Fruit fly (Drosophila melanogaster) whole organism, embryonic: Measurements from ENCODE around the gene CG32459.

Experiments
- Ada2b ChIP-seq: fragments of 200-800 bp; sonication (Bioruptor generic); IDR thresholded peaks from 2 replicates; pipeline ENCODE4 v1.3.6; 2022; ENCODE audit warnings: missing biosample characterization, missing genetic modification characterization
- B-H2 ChIP-seq: fragments of 200-800 bp; sonication (Bioruptor generic); optimal IDR thresholded peaks from 2 replicates; lab custom pipeline; 2018; ENCODE audit warnings: missing biosample characterization, mild to moderate bottlenecking, missing genetic modification characterization
- BtbVII ChIP-seq: fragments of 200-800 bp; sonication (Bioruptor generic); optimal IDR thresholded peaks from 3 replicates; lab custom pipeline; 2017; ENCODE audit warnings: missing biosample characterization, mild to moderate bottlenecking, missing genetic modification characterization
- CG10267 ChIP-seq: fragments of 200-800 bp; sonication (Bioruptor generic); optimal IDR thresholded peaks from 2 replicates; lab custom pipeline; 2018; ENCODE audit warnings: missing biosample characterization, mild to moderate bottlenecking, missing genetic modification characterization, moderate library complexity
- CG1233 ChIP-seq: fragments of 200-800 bp; sonication (Bioruptor generic); optimal IDR thresholded peaks from 4 replicates; lab custom pipeline; 2018; ENCODE audit warnings: missing biosample characterization, mild to moderate bottlenecking, missing genetic modification characterization
- CG16813 ChIP-seq: fragments of 200-800 bp; sonication (Bioruptor generic); IDR thresholded peaks from 3 replicates; pipeline ENCODE4 v1.3.6; 2022; ENCODE audit warnings: missing biosample characterization, missing genetic modification characterization; ENCODE audit not compliant: partially characterized antibody
- CG4707 ChIP-seq: fragments of 200-800 bp; sonication (Bioruptor generic); optimal IDR thresholded peaks from 2 replicates; lab custom pipeline; 2018; ENCODE audit warnings: missing biosample characterization, mild to moderate bottlenecking, missing genetic modification characterization, moderate library complexity
- CG5953 ChIP-seq: fragments of 200-800 bp; sonication (Bioruptor generic); IDR thresholded peaks from 2 replicates; pipeline ENCODE4 v1.3.6; 2022; ENCODE audit warnings: missing biosample characterization, missing genetic modification characterization
- CG6765 ChIP-seq: fragments of 200-800 bp; sonication (Bioruptor generic); optimal IDR thresholded peaks from 3 replicates; lab custom pipeline; 2017; ENCODE audit warnings: missing biosample characterization, mild to moderate bottlenecking, missing genetic modification characterization
- CG7357 ChIP-seq: fragments of 200-800 bp; sonication (Bioruptor generic); IDR thresholded peaks from 3 replicates; pipeline ENCODE4 v1.3.6; 2022; ENCODE audit warnings: missing biosample characterization, missing genetic modification characterization
- CG7786 ChIP-seq: fragments of 200-800 bp; sonication (Bioruptor generic); optimal IDR thresholded peaks from 2 replicates; lab custom pipeline; 2016; ENCODE audit warnings: missing biosample characterization, missing genetic modification characterization
- CG7963 ChIP-seq: fragments of 200-800 bp; sonication (Bioruptor generic); IDR thresholded peaks from 3 replicates; pipeline ENCODE4 v1.3.6; 2022; ENCODE audit warnings: missing biosample characterization, missing genetic modification characterization; ENCODE audit not compliant: partially characterized antibody
- CG8924 ChIP-seq: fragments of 200-800 bp; optimal IDR thresholded peaks from 3 replicates; lab custom pipeline; 2019; ENCODE audit warnings: missing biosample characterization, mild to moderate bottlenecking, missing genetic modification characterization, moderate library complexity
- CG9437 ChIP-seq: fragments of 200-800 bp; sonication (Bioruptor generic); optimal IDR thresholded peaks from 2 replicates; lab custom pipeline; 2018; ENCODE audit warnings: missing biosample characterization, mild to moderate bottlenecking, missing genetic modification characterization
- CHES-1-like ChIP-seq: fragments of 200-800 bp; sonication (Bioruptor generic); optimal IDR thresholded peaks from 2 replicates; lab custom pipeline; 2016; ENCODE audit warnings: missing biosample characterization, missing genetic modification characterization
- Camta ChIP-seq: fragments of 200-800 bp; sonication (Bioruptor generic); optimal IDR thresholded peaks from 2 replicates; lab custom pipeline; 2016; ENCODE audit warnings: missing biosample characterization, missing genetic modification characterization
- Deaf1 ChIP-seq: fragments of 200-800 bp; optimal IDR thresholded peaks from 3 replicates; lab custom pipeline; 2019; ENCODE audit warnings: missing biosample characterization, mild to moderate bottlenecking, missing genetic modification characterization, moderate library complexity
- Dip2 ChIP-seq: fragments of 200-800 bp; sonication (Bioruptor generic); IDR thresholded peaks from 2 replicates; pipeline ENCODE4 v1.3.6; 2022; ENCODE audit warnings: missing biosample characterization, missing genetic modification characterization
- Elba2 ChIP-seq: fragments of 200-800 bp; sonication (Bioruptor generic); optimal IDR thresholded peaks from 3 replicates; lab custom pipeline; 2016; ENCODE audit warnings: missing biosample characterization, missing genetic modification characterization
- Ets65A ChIP-seq: fragments of 200-800 bp; sonication (Bioruptor generic); peaks from one replicate; lab custom pipeline; 2016; ENCODE audit warnings: missing biosample characterization, missing genetic modification characterization
- Fer1 ChIP-seq: fragments of 200-800 bp; sonication (Bioruptor generic); optimal IDR thresholded peaks from 2 replicates; lab custom pipeline; 2017; ENCODE audit warnings: missing biosample characterization, mild to moderate bottlenecking, missing genetic modification characterization
- H2.0 ChIP-seq: fragments of 200-800 bp; sonication (Bioruptor generic); IDR thresholded peaks from 2 replicates; pipeline ENCODE4 v1.3.6; 2022; ENCODE audit warnings: missing biosample characterization, missing genetic modification characterization
- HHEX ChIP-seq: fragments of 200-800 bp; sonication (Bioruptor generic); optimal IDR thresholded peaks from 3 replicates; lab custom pipeline; 2017; ENCODE audit warnings: missing biosample characterization, mild to moderate bottlenecking, missing genetic modification characterization, missing genetic modification reagents
- HmgZ ChIP-seq: fragments of 200-800 bp; sonication (Bioruptor generic); optimal IDR thresholded peaks from 2 replicates; lab custom pipeline; 2018; ENCODE audit warnings: missing biosample characterization, mild to moderate bottlenecking, missing genetic modification characterization
- Med ChIP-seq: fragments of 200-800 bp; sonication (Bioruptor generic); peaks from one replicate; lab custom pipeline; 2016; ENCODE audit warnings: missing biosample characterization, missing genetic modification characterization, mild to moderate bottlenecking, inconsistent platforms, moderate library complexity
- Pdp1 ChIP-seq, 2 experiments: fragments of 200-800 bp; sonication (Bioruptor generic); optimal IDR thresholded peaks; 3 replicates each; lab custom pipeline; 2016; ENCODE audit warnings: missing biosample characterization in 2 of 2, missing genetic modification characterization in 2 of 2, mild to moderate bottlenecking in 1 of 2, moderate library complexity in 1 of 2
- Scr ChIP-seq: fragments of 200-800 bp; sonication (Bioruptor generic); IDR thresholded peaks from 2 replicates; pipeline ENCODE4 v1.3.6; 2022; ENCODE audit warnings: missing biosample characterization, missing genetic modification characterization; ENCODE audit not compliant: partially characterized antibody
- Taf1 ChIP-seq: fragments of 200-800 bp; sonication (Bioruptor generic); IDR thresholded peaks from 2 replicates; pipeline ENCODE4 v1.3.6; 2022; ENCODE audit warnings: missing biosample characterization, missing genetic modification characterization
- Trl ChIP-seq, 3 experiments: fragments of >200 bp in 2 of 3; fragments of 200-800 bp in 1 of 3; sonication (Bioruptor generic) in 1 of 3; optimal IDR thresholded peaks; 2 replicates in 1 of 3; 3 replicates in 2 of 3; lab custom pipeline; 2016 to 2017; ENCODE audit warnings: missing biosample characterization in 1 of 3, missing genetic modification characterization in 1 of 3
- ato ChIP-seq: fragments of 200-800 bp; sonication (Bioruptor generic); IDR thresholded peaks from 2 replicates; pipeline ENCODE4 v1.3.6; 2022; ENCODE audit warnings: missing biosample characterization, missing genetic modification characterization; ENCODE audit not compliant: partially characterized antibody
- bigmax ChIP-seq: fragments of 200-800 bp; sonication (Bioruptor generic); optimal IDR thresholded peaks from 2 replicates; lab custom pipeline; 2018; ENCODE audit warnings: missing biosample characterization, mild to moderate bottlenecking, missing genetic modification characterization
- chinmo ChIP-seq: fragments of 200-800 bp; sonication (Bioruptor generic); IDR thresholded peaks from 4 replicates; pipeline ENCODE4 v1.3.6; 2022; ENCODE audit warnings: missing biosample characterization, missing genetic modification characterization; ENCODE audit not compliant: partially characterized antibody
- crp ChIP-seq, 2 experiments: fragments of 200-800 bp; sonication (Bioruptor generic); optimal IDR thresholded peaks; 2 replicates in 1 of 2; 3 replicates in 1 of 2; lab custom pipeline; 2017; ENCODE audit warnings: missing biosample characterization in 2 of 2, missing genetic modification characterization in 2 of 2, mild to moderate bottlenecking in 1 of 2, moderate library complexity in 1 of 2
- danr ChIP-seq: fragments of 200-800 bp; sonication (Bioruptor generic); IDR thresholded peaks from 2 replicates; pipeline ENCODE4 v1.3.6; 2022; ENCODE audit warnings: missing biosample characterization, missing genetic modification characterization
- dati ChIP-seq: fragments of 200-800 bp; sonication (Bioruptor generic); IDR thresholded peaks from 2 replicates; pipeline ENCODE4 v1.3.6; 2022; ENCODE audit warnings: missing biosample characterization, missing genetic modification characterization
- exex ChIP-seq: fragments of 200-800 bp; sonication (Bioruptor generic); optimal IDR thresholded peaks from 4 replicates; lab custom pipeline; 2018; ENCODE audit warnings: missing biosample characterization, mild to moderate bottlenecking, missing genetic modification characterization, moderate library complexity
- ftz-f1 ChIP-seq: fragments of 200-800 bp; sonication (Bioruptor generic); optimal IDR thresholded peaks from 2 replicates; lab custom pipeline; 2016; ENCODE audit warnings: missing biosample characterization, missing genetic modification characterization
- gsb ChIP-seq: fragments of 200-800 bp; sonication (Bioruptor generic); IDR thresholded peaks from 2 replicates; pipeline ENCODE4 v1.3.6; 2022; ENCODE audit warnings: missing biosample characterization, missing genetic modification characterization
- inv ChIP-seq: fragments of 200-800 bp; sonication (Bioruptor generic); IDR thresholded peaks from 2 replicates; pipeline ENCODE4 v1.3.6; 2022; ENCODE audit warnings: missing biosample characterization, missing genetic modification characterization; ENCODE audit not compliant: partially characterized antibody
- nerfin-1 ChIP-seq: fragments of 200-800 bp; sonication (Bioruptor generic); optimal IDR thresholded peaks from 3 replicates; lab custom pipeline; 2019; ENCODE audit warnings: missing biosample characterization, mild to moderate bottlenecking, missing genetic modification characterization, moderate library complexity
- run ChIP-seq: fragments of 200-800 bp; sonication (Bioruptor generic); optimal IDR thresholded peaks from 3 replicates; lab custom pipeline; 2018; ENCODE audit warnings: missing biosample characterization, mild to moderate bottlenecking, missing genetic modification characterization
- sc ChIP-seq, 3 experiments: fragments of >200 bp in 2 of 3; fragments of 200-800 bp in 1 of 3; sonication (Bioruptor generic) in 1 of 3; optimal IDR thresholded peaks; 2 replicates in 2 of 3; 3 replicates in 1 of 3; lab custom pipeline; 2017; ENCODE audit warnings: mild to moderate bottlenecking in 1 of 3, missing biosample characterization in 1 of 3, missing genetic modification characterization in 1 of 3, missing genetic modification reagents in 1 of 3
- sd ChIP-seq: fragments of 200-800 bp; sonication (Bioruptor generic); optimal IDR thresholded peaks from 3 replicates; lab custom pipeline; 2018; ENCODE audit warnings: missing biosample characterization, mild to moderate bottlenecking, missing genetic modification characterization, moderate library complexity
- sens ChIP-seq: fragments of 200-800 bp; sonication (Bioruptor generic); peaks from one replicate; lab custom pipeline; 2016; ENCODE audit warnings: missing biosample characterization, missing genetic modification characterization
- seq ChIP-seq: fragments of 200-800 bp; sonication (Bioruptor generic); IDR thresholded peaks from 2 replicates; pipeline ENCODE4 v1.3.6; 2022; ENCODE audit warnings: missing biosample characterization, missing genetic modification characterization
- stwl ChIP-seq: fragments of 200-800 bp; sonication (Bioruptor generic); optimal IDR thresholded peaks from 3 replicates; lab custom pipeline; 2018; ENCODE audit warnings: missing biosample characterization, mild to moderate bottlenecking, missing genetic modification characterization, moderate library complexity
- unc-4 ChIP-seq: fragments of 200-800 bp; sonication (Bioruptor generic); IDR thresholded peaks from 2 replicates; pipeline ENCODE4 v1.3.6; 2022; ENCODE audit warnings: missing biosample characterization, missing genetic modification characterization; ENCODE audit not compliant: partially characterized antibody

Gene CG32459

DNA sequence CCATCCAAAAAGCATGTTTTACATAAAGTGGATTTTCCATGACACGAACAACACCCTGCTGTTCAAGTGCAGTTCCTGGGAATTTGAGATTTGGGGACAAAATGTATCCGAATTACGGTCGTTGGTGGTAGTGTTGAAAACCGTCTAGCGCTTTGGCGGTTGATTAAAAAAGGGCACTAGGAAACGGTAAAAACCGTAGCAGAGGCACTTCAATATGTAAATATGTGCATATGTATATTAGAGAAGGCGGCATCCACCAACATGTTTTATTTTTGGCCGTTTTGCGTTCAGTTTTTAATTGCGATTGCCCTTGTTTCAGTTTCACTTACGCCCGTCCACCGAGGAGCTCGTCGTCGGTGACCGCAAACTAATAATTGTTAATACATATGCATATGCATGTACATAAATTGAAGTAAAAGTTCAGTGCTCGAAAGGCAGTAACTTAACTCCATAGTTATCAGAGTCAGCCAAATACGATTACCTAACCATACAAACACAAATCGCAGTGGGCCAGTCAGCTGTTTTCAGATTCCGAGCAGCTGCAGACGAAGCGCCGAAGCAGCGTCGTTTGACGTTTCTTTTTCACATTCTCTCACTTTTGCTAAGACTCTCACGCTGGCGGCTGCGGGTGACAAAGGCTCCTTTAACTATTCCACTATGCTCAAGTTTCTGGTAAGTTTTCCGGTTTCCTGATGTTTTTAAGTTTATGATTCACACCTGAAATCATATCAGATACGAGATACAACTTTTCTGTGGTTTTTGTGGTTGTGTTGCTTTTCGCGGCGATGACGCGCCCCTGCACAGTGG lies 8.6 kb upstream of the CG32459 start, which contains the start of gene CG33170 (continued):
- TF ChIP-seq danr (GFP tag; lab: Robert Waterston, UW) (no peak), exex (tag; lab: Kevin White, UChicago) (peak; percentile 15), CG7963 (0 out of 3 replicates have a peak, but pooled peaks have one; percentile 7), Pdp1 (GFP tag; optimal IDR thresholded peaks at IDR 0.05; lab: Kevin White, UChicago) (peak in 1 of 2 experiments; percentile 98), CHES-1-like (GFP tag; lab: Kevin White, UChicago) (no peak), CG4707 (GFP tag; lab: Kevin White, UChicago) (peak; percentile 61), CG5953 (GFP tag; lab: Robert Waterston, UW) (no peak), crp (GFP tag; optimal IDR thresholded peaks at IDR 0.05; lab: Kevin White, UChicago) (peak in 1 of 2 experiments; percentile 84), Dip2 (GFP tag; lab: Robert Waterston, UW) (no peak), stwl (tag; lab: Kevin White, UChicago) (peak; percentile 11), Elba2 (GFP tag; lab: Kevin White, UChicago) (no peak), sd (tag; lab: Kevin White, UChicago) (peak; percentile 66), sc (optimal IDR thresholded peaks at IDR 0.05; lab: Kevin White, UChicago) (no peak), sc (GFP tag; optimal IDR thresholded peaks at IDR 0.05; lab: Kevin White, UChicago) (peak; percentile 22), bigmax (GFP tag; lab: Kevin White, UChicago) (peak; percentile 48), BtbVII (GFP tag; lab: Kevin White, UChicago) (no peak), seq (GFP tag; lab: Robert Waterston, UW) (peak; percentile 41; the same call in 1 of the 2 replicates), chinmo (GFP tag; lab: Robert Waterston, UW) (0 out of 4 replicates have a peak, but pooled peaks have one; percentile 29), CG10267 (peak; percentile 47), Fer1 (GFP tag; lab: Kevin White, UChicago) (no peak), ato (GFP tag; lab: Robert Waterston, UW) (no peak), dati (no peak), Scr (no peak), Taf1 (GFP tag; lab: Robert Waterston, UW) (no peak), CG9437 (no peak), CG6765 (GFP tag; lab: Kevin White, UChicago) (peak; percentile 12), Ada2b (GFP tag; lab: Robert Waterston, UW) (no peak), CG7357 (no peak), Deaf1 (tag; lab: Kevin White, UChicago) (peak; percentile 93), unc-4 (GFP tag; lab: Robert Waterston, UW) (0 out of 2 replicates have a peak, but pooled peaks have one; percentile 10), ftz-f1 (GFP tag; lab: Kevin White, UChicago) (no peak), CG1233 (peak; percentile 9), Med (GFP tag; lab: Kevin White, UChicago) (peak; percentile 84), H2.0 (GFP tag; lab: Robert Waterston, UW) (no peak), HHEX (no peak), CG16813 (GFP tag; lab: Robert Waterston, UW) (no peak), run (tag; lab: Kevin White, UChicago) (peak; percentile 59), CG7786 (GFP tag; lab: Kevin White, UChicago) (no peak), nerfin-1 (tag; lab: Kevin White, UChicago) (no peak), sens (GFP tag; lab: Kevin White, UChicago) (peak; percentile 80), CG8924 (tag; lab: Kevin White, UChicago) (no peak), B-H2 (GFP tag; lab: Kevin White, UChicago) (no peak), inv (no peak), Ets65A (peak; percentile 82), Camta (no peak), gsb (GFP tag; lab: Robert Waterston, UW) (no peak), Trl (optimal IDR thresholded peaks at IDR 0.05; lab: Kevin White, UChicago) (peak; percentile 20 to 25), Trl (GFP tag; optimal IDR thresholded peaks at IDR 0.05; lab: Kevin White, UChicago) (no peak), HmgZ (tag; lab: Kevin White, UChicago) (no peak)
